Worm (Caenorhabditis elegans) whole organism, young adult: ENCODE results near the gene sec-6.
A peak's percentile ranks its signal among the peaks of the same experiment; 100 is the strongest.

Experiments used
- B0019.2 ChIP-seq: fragments of 200-800 bp; sonication (Bioruptor generic); conservative IDR thresholded peaks from 2 replicates; pipeline ENCODE4 v1.3.6; 2022; ENCODE audit warnings: missing genetic modification reagents, missing genetic modification characterization, missing compliant biosample characterization
- B0035.1 ChIP-seq: sonication (generic microtip); optimal IDR thresholded peaks from 2 replicates; lab custom pipeline; 2016; ENCODE audit warnings: missing genetic modification characterization, mild to moderate bottlenecking, missing compliant biosample characterization, missing genotype, missing genetic modification reagents
- D2030.7 ChIP-seq: fragments of 200-800 bp; sonication (Bioruptor generic); IDR thresholded peaks from 2 replicates; pipeline ENCODE4 v1.3.6; 2022; ENCODE audit warnings: missing genetic modification reagents, missing genetic modification characterization, missing compliant biosample characterization
- F22D6.2 ChIP-seq: sonication (generic microtip); optimal IDR thresholded peaks from 2 replicates; lab custom pipeline; 2016; ENCODE audit warnings: mild to moderate bottlenecking, missing genetic modification characterization, missing compliant biosample characterization
- F39B2.1 ChIP-seq: fragments of 200-800 bp; sonication (Bioruptor generic); IDR thresholded peaks from 2 replicates; pipeline ENCODE4 v1.3.6; 2022; ENCODE audit warnings: missing genetic modification reagents, missing genetic modification characterization, missing compliant biosample characterization
- F52B5.7 ChIP-seq: sonication (generic microtip); optimal IDR thresholded peaks from 2 replicates; lab custom pipeline; 2016; ENCODE audit warnings: mild to moderate bottlenecking, missing genetic modification characterization, missing compliant biosample characterization
- F57A8.1 ChIP-seq: fragments of 200-800 bp; sonication (Bioruptor generic); optimal IDR thresholded peaks from 2 replicates; lab custom pipeline; 2018; ENCODE audit warnings: mild to moderate bottlenecking, missing genetic modification characterization, moderate library complexity, missing compliant biosample characterization
- Y53F4B.3 ChIP-seq: fragments of 200-800 bp; sonication (Bioruptor generic); IDR thresholded peaks from 2 replicates; pipeline ENCODE4 v1.3.6; 2022; ENCODE audit warnings: missing genetic modification reagents, missing genetic modification characterization, missing compliant biosample characterization
- Y79H2A.3 ChIP-seq: fragments of 200-800 bp; sonication (Bioruptor generic); conservative IDR thresholded peaks from 2 replicates; pipeline ENCODE4 v1.3.6; 2022; ENCODE audit warnings: missing genetic modification reagents, missing genetic modification characterization, missing compliant biosample characterization
- ZK185.1 ChIP-seq: sonication (generic microtip); optimal IDR thresholded peaks from 2 replicates; lab custom pipeline; 2016; ENCODE audit warnings: mild to moderate bottlenecking, missing genetic modification characterization, missing compliant biosample characterization; ENCODE audit not compliant: poor library complexity, severe bottlenecking
- akir-1 ChIP-seq: fragments of 200-800 bp; sonication (Bioruptor generic); optimal IDR thresholded peaks from 2 replicates; lab custom pipeline; 2018; ENCODE audit warnings: mild to moderate bottlenecking, missing genetic modification characterization, moderate library complexity, missing compliant biosample characterization
- ama-1 ChIP-seq, 3 experiments: fragments of 150-350 bp in 1 of 3; sonication (generic microtip) in 2 of 3; optimal IDR thresholded peaks; 2 replicates each; lab custom pipeline; 2014 to 2018; ENCODE audit warnings: missing biosample characterization in 2 of 3, missing genetic modification characterization in 2 of 3, missing genetic modification reagents in 2 of 3
- athp-1 ChIP-seq: sonication (generic microtip); optimal IDR thresholded peaks from 2 replicates; lab custom pipeline; 2017; ENCODE audit warnings: mild to moderate bottlenecking, missing genetic modification characterization, missing compliant biosample characterization
- ceh-100 ChIP-seq: fragments of 200-800 bp; sonication (Bioruptor generic); IDR thresholded peaks from 2 replicates; pipeline ENCODE4 v1.3.6; 2022; ENCODE audit warnings: missing genetic modification reagents, missing genetic modification characterization, missing compliant biosample characterization
- ceh-27 ChIP-seq: fragments of 200-800 bp; sonication (Bioruptor generic); optimal IDR thresholded peaks from 2 replicates; lab custom pipeline; 2018; ENCODE audit warnings: mild to moderate bottlenecking, missing genetic modification characterization, moderate library complexity, missing compliant biosample characterization
- ceh-79 ChIP-seq: sonication (generic microtip); optimal IDR thresholded peaks from 2 replicates; lab custom pipeline; 2017; ENCODE audit warnings: mild to moderate bottlenecking, missing genetic modification characterization, missing compliant biosample characterization
- dox-1 ChIP-seq: fragments of 200-800 bp; sonication (Bioruptor generic); IDR thresholded peaks from 2 replicates; pipeline ENCODE4 v1.3.6; 2022; ENCODE audit warnings: missing genetic modification reagents, missing genetic modification characterization, missing compliant biosample characterization
- dpl-1 ChIP-seq: fragments of 150-350 bp; optimal IDR thresholded peaks from 2 replicates; lab custom pipeline; 2014; ENCODE audit warnings: missing biosample characterization, missing genetic modification reagents, missing genetic modification characterization
- egl-44 ChIP-seq: fragments of 200-800 bp; sonication (Bioruptor generic); IDR thresholded peaks from 2 replicates; pipeline ENCODE4 v1.3.6; 2022; ENCODE audit warnings: missing genetic modification reagents, missing genetic modification characterization, missing compliant biosample characterization
- hlh-12 ChIP-seq: sonication (generic microtip); optimal IDR thresholded peaks from 2 replicates; lab custom pipeline; 2016; ENCODE audit warnings: missing genetic modification characterization, missing compliant biosample characterization
- hlh-26 ChIP-seq: fragments of 200-800 bp; sonication (Bioruptor generic); conservative IDR thresholded peaks from 2 replicates; pipeline ENCODE4 v1.3.6; 2022; ENCODE audit warnings: missing genetic modification reagents, missing genetic modification characterization, missing compliant biosample characterization
- hrde-1 ChIP-seq: sonication (generic microtip); optimal IDR thresholded peaks from 2 replicates; lab custom pipeline; 2016; ENCODE audit warnings: missing genetic modification characterization, mild to moderate bottlenecking, missing compliant biosample characterization, moderate library complexity, missing genotype, missing genetic modification reagents, borderline replicate concordance
- hsf-1 ChIP-seq: fragments of 200-800 bp; sonication (Bioruptor generic); IDR thresholded peaks from 2 replicates; pipeline ENCODE4 v1.3.6; 2022; ENCODE audit warnings: missing genetic modification reagents, missing genetic modification characterization, missing compliant biosample characterization
- let-526 ChIP-seq: fragments of 200-800 bp; sonication (Bioruptor generic); IDR thresholded peaks from 2 replicates; pipeline ENCODE4 v1.3.6; 2022; ENCODE audit warnings: missing genetic modification reagents, missing genetic modification characterization, missing compliant biosample characterization
- lin-35 ChIP-seq, 3 experiments: fragments of 150-350 bp in 2 of 3; sonication (generic microtip) in 1 of 3; optimal IDR thresholded peaks; 2 replicates each; lab custom pipeline; 2014 to 2018; ENCODE audit warnings: missing biosample characterization in 3 of 3, missing genetic modification characterization in 3 of 3, missing genetic modification reagents in 3 of 3
- lin-54 ChIP-seq: fragments of 200-800 bp; sonication (Bioruptor generic); optimal IDR thresholded peaks from 2 replicates; lab custom pipeline; 2018; ENCODE audit warnings: mild to moderate bottlenecking, missing genetic modification characterization, missing compliant biosample characterization
- lir-1 ChIP-seq: fragments of 200-800 bp; sonication (Bioruptor generic); conservative IDR thresholded peaks from 2 replicates; pipeline ENCODE4 v1.3.6; 2022; ENCODE audit warnings: missing genetic modification reagents, missing genetic modification characterization, missing compliant biosample characterization
- lsy-27 ChIP-seq: sonication (generic microtip); optimal IDR thresholded peaks from 2 replicates; lab custom pipeline; 2017; ENCODE audit warnings: missing genetic modification characterization, mild to moderate bottlenecking, missing compliant biosample characterization, antibody characterized with exemption, missing genotype, borderline replicate concordance; ENCODE audit not compliant: insufficient read depth
- madf-10 ChIP-seq: sonication (generic microtip); optimal IDR thresholded peaks from 2 replicates; lab custom pipeline; 2016; ENCODE audit warnings: mild to moderate bottlenecking, missing genetic modification characterization, missing compliant biosample characterization
- madf-6 ChIP-seq: fragments of 200-800 bp; sonication (Bioruptor generic); IDR thresholded peaks from 2 replicates; pipeline ENCODE4 v1.3.6; 2022; ENCODE audit warnings: missing genetic modification reagents, missing genetic modification characterization, missing compliant biosample characterization
- mel-28 ChIP-seq: sonication (generic microtip); optimal IDR thresholded peaks from 2 replicates; lab custom pipeline; 2016; ENCODE audit warnings: borderline replicate concordance, mild to moderate bottlenecking, missing genetic modification characterization, missing compliant biosample characterization
- nhr-120 ChIP-seq: fragments of 200-800 bp; sonication (Bioruptor generic); IDR thresholded peaks from 2 replicates; pipeline ENCODE4 v1.3.6; 2022; ENCODE audit warnings: missing genetic modification characterization, missing compliant biosample characterization
- nhr-90 ChIP-seq: sonication (generic microtip); optimal IDR thresholded peaks from 2 replicates; lab custom pipeline; 2016; ENCODE audit warnings: missing genotype, mild to moderate bottlenecking, missing genetic modification characterization, missing compliant biosample characterization
- pha-4 ChIP-seq: fragments of 150-350 bp; sonication (generic microtip); optimal IDR thresholded peaks from 2 replicates; lab custom pipeline; 2014; ENCODE audit warnings: missing biosample characterization, missing genetic modification reagents, missing genetic modification characterization
- rcor-1 ChIP-seq: fragments of 200-800 bp; sonication (Bioruptor generic); IDR thresholded peaks from 2 replicates; pipeline ENCODE4 v1.3.6; 2022; ENCODE audit warnings: missing genetic modification reagents, missing genetic modification characterization, missing compliant biosample characterization
- rpc-1 ChIP-seq, 2 experiments: fragments of 150-350 bp in 1 of 2; sonication (generic microtip) in 1 of 2; optimal IDR thresholded peaks; 2 replicates each; lab custom pipeline; 2014 to 2018; ENCODE audit warnings: missing biosample characterization in 1 of 2, missing genetic modification characterization in 1 of 2, missing genetic modification reagents in 1 of 2, missing genotype in 1 of 2
- snpc-1.1 ChIP-seq: sonication (generic microtip); optimal IDR thresholded peaks from 2 replicates; lab custom pipeline; 2017; ENCODE audit warnings: missing genetic modification characterization, mild to moderate bottlenecking, missing compliant biosample characterization, antibody characterized with exemption, moderate library complexity, missing genotype, missing genetic modification reagents; ENCODE audit not compliant: insufficient read depth
- snpc-4 ChIP-seq, 5 experiments: fragments of 150-350 bp in 1 of 5; sonication (generic microtip) in 4 of 5; optimal IDR thresholded peaks; 2 replicates each; lab custom pipeline; 2014 to 2018; ENCODE audit warnings: missing genetic modification characterization in 5 of 5, missing biosample characterization in 3 of 5, antibody characterized with exemption in 2 of 5, mild to moderate bottlenecking in 2 of 5, missing compliant biosample characterization in 2 of 5, missing genotype in 2 of 5, moderate library complexity in 2 of 5, missing genetic modification reagents in 1 of 5
- tbp1 ChIP-seq: fragments of 200-800 bp; sonication (Bioruptor generic); optimal IDR thresholded peaks from 2 replicates; lab custom pipeline; 2018; ENCODE audit warnings: mild to moderate bottlenecking, missing genetic modification characterization, missing compliant biosample characterization
- tlf-1 ChIP-seq: fragments of 200-800 bp; sonication (Bioruptor generic); optimal IDR thresholded peaks from 2 replicates; lab custom pipeline; 2018; ENCODE audit warnings: mild to moderate bottlenecking, missing genetic modification characterization, missing compliant biosample characterization
- unc-62 ChIP-seq: fragments of 150-350 bp; optimal IDR thresholded peaks from 2 replicates; lab custom pipeline; 2014; ENCODE audit warnings: missing biosample characterization, missing genetic modification reagents, missing genetic modification characterization
- zim-3 ChIP-seq: sonication (generic microtip); optimal IDR thresholded peaks from 2 replicates; lab custom pipeline; 2017; ENCODE audit warnings: mild to moderate bottlenecking, missing genetic modification characterization, moderate library complexity, missing compliant biosample characterization

sec-6 gene

ce11 chrII:5353642-5354041, 5.7 kb upstream of the sec-6 start (continued):
- TF ChIP-seq nhr-90 (tag; lab: Kevin White, UChicago) (peak; percentile 85), egl-44 (GFP tag; lab: Robert Waterston, UW) (peak; percentile 64; the same call in 1 of the 2 replicates), hsf-1 (GFP tag; lab: Robert Waterston, UW) (peak; percentile 64), unc-62 (no peak), F57A8.1 (GFP tag; lab: Kevin White, UChicago) (peak; percentile 27), lin-35 (GFP tag; optimal IDR thresholded peaks at IDR 0.05; lab: Kevin White, UChicago) (no peak), ceh-27 (GFP tag; lab: Kevin White, UChicago) (peak; percentile 9), lin-54 (GFP tag; lab: Kevin White, UChicago) (peak; percentile 71), F52B5.7 (tag; lab: Kevin White, UChicago) (peak; percentile 92), nhr-120 (no peak)

ce11 chrII:5355384-5355783, 4.0 kb upstream of the sec-6 start, which contains the start of gene srg-69:
TSS of gene srg-69 (plus strand) at chrII:5355684.
- TF ChIP-seq B0019.2 (no peak), F39B2.1 (GFP tag; lab: Robert Waterston, UW) (no peak), F22D6.2 (tag; lab: Kevin White, UChicago) (no peak), snpc-1.1 (no peak), D2030.7 (no peak), ZK185.1 (no peak), hsf-1 (GFP tag; lab: Robert Waterston, UW) (no peak), lin-54 (GFP tag; lab: Kevin White, UChicago) (no peak), pha-4 (tag; lab: Kevin White, UChicago) (no peak), dox-1 (GFP tag; lab: Robert Waterston, UW) (no peak), unc-62 (no peak), hlh-26 (no peak), tbp1 (GFP tag; lab: Kevin White, UChicago) (no peak), athp-1 (tag; lab: Kevin White, UChicago) (no peak), lin-35 (GFP tag; optimal IDR thresholded peaks at IDR 0.05; lab: Kevin White, UChicago) (no peak), F52B5.7 (tag; lab: Kevin White, UChicago) (no peak), rpc-1 (optimal IDR thresholded peaks at IDR 0.05; lab: Kevin White, UChicago) (no peak), rpc-1 (tag; optimal IDR thresholded peaks at IDR 0.05; lab: Kevin White, UChicago) (no peak)

ce11 chrII:5358137-5358745, 1.1 kb upstream of the sec-6 start, which contains the start of the genes F09E5.11 and bmy-1:
TSS of gene F09E5.11 (minus strand) at chrII:5358187.
TSS of gene bmy-1 (plus strand) at chrII:5358695.
- TF ChIP-seq tbp1 (GFP tag; lab: Kevin White, UChicago) (peak; percentile 64), let-526 (GFP tag; lab: Robert Waterston, UW) (peak; percentile 91), madf-6 (GFP tag; lab: Robert Waterston, UW) (peak; percentile 70), F22D6.2 (tag; lab: Kevin White, UChicago) (no peak), pha-4 (tag; lab: Kevin White, UChicago) (no peak), tlf-1 (GFP tag; lab: Kevin White, UChicago) (peak; percentile 61), lir-1 (GFP tag; lab: Robert Waterston, UW) (peak; percentile 86), mel-28 (tag; lab: Kevin White, UChicago) (no peak), rcor-1 (GFP tag; lab: Robert Waterston, UW) (peak; percentile 67; the same call in 1 of the 2 replicates), akir-1 (GFP tag; lab: Kevin White, UChicago) (peak; percentile 73), nhr-90 (tag; lab: Kevin White, UChicago) (no peak), B0035.1 (peak; percentile 9), ama-1 (optimal IDR thresholded peaks at IDR 0.05; lab: Kevin White, UChicago) (no peak), ama-1 (GFP tag; optimal IDR thresholded peaks at IDR 0.05; lab: Kevin White, UChicago) (no peak), hrde-1 (no peak), hlh-12 (no peak), dpl-1 (GFP tag; lab: Kevin White, UChicago) (no peak), Y79H2A.3 (GFP tag; lab: Robert Waterston, UW) (no peak), lsy-27 (tag; lab: Kevin White, UChicago) (no peak), ceh-100 (GFP tag; lab: Robert Waterston, UW) (peak; percentile 80), ceh-79 (no peak), madf-10 (tag; lab: Kevin White, UChicago) (peak; percentile 61), Y53F4B.3 (GFP tag; lab: Robert Waterston, UW) (no peak), snpc-4 (GFP tag; optimal IDR thresholded peaks at IDR 0.05; lab: Kevin White, UChicago) (peak; percentile 29), snpc-4 (tag; optimal IDR thresholded peaks at IDR 0.05; lab: Kevin White, UChicago) (peak in 3 of 4 experiments; percentile 44 to 66 (median 63)), zim-3 (tag; lab: Kevin White, UChicago) (no peak)
